Fruit fly (Drosophila melanogaster): Measurements from ENCODE around the gene CG42327.

DNA sequence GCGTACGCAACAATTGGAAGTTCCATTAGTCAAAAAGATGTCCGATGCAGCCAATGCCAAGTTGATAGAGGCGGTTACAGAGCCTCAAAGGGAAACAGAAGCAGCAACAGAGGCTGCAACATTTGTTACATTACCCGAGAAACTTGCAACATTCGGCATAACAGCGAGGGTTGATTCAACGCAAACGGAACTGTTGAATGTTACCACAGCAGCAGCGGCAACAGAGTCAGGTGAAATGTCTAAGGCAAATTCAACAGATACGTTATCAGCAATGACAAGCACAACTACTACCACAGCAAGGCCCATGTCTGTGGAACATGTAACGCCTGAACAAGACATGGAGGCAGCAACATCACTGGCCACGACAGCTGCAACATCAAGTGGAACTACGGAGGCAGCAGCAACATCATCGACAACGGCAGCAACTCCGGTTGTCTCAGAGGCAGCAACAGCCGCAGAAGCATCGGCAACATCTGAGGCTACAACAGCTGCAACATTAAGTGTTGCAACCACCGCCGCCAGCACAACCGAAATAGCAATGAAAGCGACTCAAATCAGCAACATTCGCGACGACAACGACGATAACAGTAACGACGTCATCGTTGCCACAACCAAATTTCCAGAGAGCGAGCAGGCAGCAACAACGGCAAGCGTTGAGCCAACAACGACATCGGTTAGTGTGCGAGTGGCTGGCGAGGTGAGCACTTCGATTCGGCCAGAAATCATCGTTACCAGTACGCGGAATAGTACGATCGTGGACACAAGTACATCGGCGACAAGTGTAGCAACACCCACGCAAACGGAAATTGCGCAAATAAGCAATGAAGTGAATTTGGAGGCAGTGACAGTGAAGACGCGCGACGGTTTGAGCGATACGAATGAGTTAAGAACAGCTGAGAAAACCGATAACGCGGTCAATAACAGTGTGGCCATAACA is 13.3 kb downstream of the CG42327 start:
- no peak for TF ChIP-seq ovo (GFP tag; optimal IDR thresholded peaks at IDR 0.05)
- no peak for TF ChIP-seq CG1620 (GFP tag; optimal IDR thresholded peaks at IDR 0.05)
- TF ChIP-seq kay (GFP tag; ENCODE audit: borderline replicate concordance), result no peak

All from whole organism, adult.